Fruit fly (Drosophila melanogaster) whole organism, embryonic: Measurements from ENCODE around the gene FucTC.

ENCODE experiments used
- Abd-B ChIP-seq: fragments of 200-800 bp; sonication (Bioruptor generic); optimal IDR thresholded peaks from 2 replicates; lab custom pipeline; 2018; ENCODE audit warnings: missing biosample characterization, mild to moderate bottlenecking, missing genetic modification characterization, moderate library complexity
- CG10267 ChIP-seq: fragments of 200-800 bp; sonication (Bioruptor generic); optimal IDR thresholded peaks from 2 replicates; lab custom pipeline; 2018; ENCODE audit warnings: missing biosample characterization, mild to moderate bottlenecking, missing genetic modification characterization, moderate library complexity
- CG10274 ChIP-seq: fragments of 200-800 bp; sonication (Bioruptor generic); optimal IDR thresholded peaks from 3 replicates; lab custom pipeline; 2017; ENCODE audit warnings: missing biosample characterization, mild to moderate bottlenecking, missing genetic modification characterization
- CG10366 ChIP-seq: fragments of 200-800 bp; sonication (Bioruptor generic); IDR thresholded peaks from 2 replicates; pipeline ENCODE4 v1.3.6; 2022; ENCODE audit warnings: missing biosample characterization, missing genetic modification characterization
- CG10565 ChIP-seq: fragments of 200-800 bp; sonication (Bioruptor generic); optimal IDR thresholded peaks from 3 replicates; lab custom pipeline; 2016; ENCODE audit warnings: missing biosample characterization, mild to moderate bottlenecking, missing genetic modification characterization
- CG13287 ChIP-seq: fragments of 200-800 bp; sonication (Bioruptor generic); IDR thresholded peaks from 2 replicates; pipeline ENCODE4 v1.3.6; 2022; ENCODE audit warnings: missing biosample characterization, missing genetic modification characterization; ENCODE audit not compliant: partially characterized antibody
- CG15514 ChIP-seq: fragments of 200-800 bp; sonication (Bioruptor generic); optimal IDR thresholded peaks from 3 replicates; lab custom pipeline; 2017; ENCODE audit warnings: missing biosample characterization, missing genetic modification characterization, mild to moderate bottlenecking, moderate library complexity, missing genetic modification reagents
- CG15601 ChIP-seq: fragments of 200-800 bp; sonication (Bioruptor generic); optimal IDR thresholded peaks from 3 replicates; lab custom pipeline; 2019; ENCODE audit warnings: missing biosample characterization, mild to moderate bottlenecking, missing genetic modification characterization, moderate library complexity
- CG18011 ChIP-seq: fragments of 200-800 bp; sonication (Bioruptor generic); optimal IDR thresholded peaks from 2 replicates; lab custom pipeline; 2017; ENCODE audit warnings: missing biosample characterization, missing genetic modification characterization, mild to moderate bottlenecking, moderate library complexity, missing genotype
- CG18764 ChIP-seq: fragments of 200-800 bp; sonication (Bioruptor generic); optimal IDR thresholded peaks from 3 replicates; lab custom pipeline; 2016; ENCODE audit warnings: missing biosample characterization, missing genetic modification characterization
- CG2889 ChIP-seq: fragments of 200-800 bp; sonication (Bioruptor generic); IDR thresholded peaks from 3 replicates; pipeline ENCODE4 v1.3.6; 2022; ENCODE audit warnings: missing biosample characterization, missing genetic modification characterization
- CG30403 ChIP-seq: fragments of 200-800 bp; sonication (Bioruptor generic); optimal IDR thresholded peaks from 3 replicates; lab custom pipeline; 2016; ENCODE audit warnings: missing biosample characterization, missing genetic modification characterization
- CG33557 ChIP-seq: fragments of 200-800 bp; sonication (Bioruptor generic); optimal IDR thresholded peaks from 2 replicates; lab custom pipeline; 2019; ENCODE audit warnings: missing biosample characterization, mild to moderate bottlenecking, missing genetic modification characterization, moderate library complexity
- CG4360 ChIP-seq: fragments of 200-800 bp; sonication (Bioruptor generic); IDR thresholded peaks from 2 replicates; pipeline ENCODE4 v1.3.6; 2022; ENCODE audit warnings: missing biosample characterization, missing genetic modification characterization
- CG43689 ChIP-seq: fragments of 200-800 bp; sonication (Bioruptor generic); IDR thresholded peaks from 2 replicates; pipeline ENCODE4 v1.3.6; 2022; ENCODE audit warnings: missing biosample characterization, missing genetic modification characterization
- CG5245 ChIP-seq: fragments of 200-800 bp; sonication (Bioruptor generic); optimal IDR thresholded peaks from 3 replicates; lab custom pipeline; 2016; ENCODE audit warnings: missing biosample characterization, missing genetic modification characterization
- CG6254 ChIP-seq: fragments of 200-800 bp; sonication (Bioruptor generic); optimal IDR thresholded peaks from 3 replicates; lab custom pipeline; 2017; ENCODE audit warnings: mild to moderate bottlenecking, missing biosample characterization, missing genetic modification reagents, missing genetic modification characterization
- CG8359 ChIP-seq: fragments of 200-800 bp; sonication (Bioruptor generic); optimal IDR thresholded peaks from 2 replicates; lab custom pipeline; 2017; ENCODE audit warnings: missing biosample characterization, mild to moderate bottlenecking, missing genetic modification characterization, borderline replicate concordance
- CHES-1-like ChIP-seq: fragments of 200-800 bp; sonication (Bioruptor generic); optimal IDR thresholded peaks from 2 replicates; lab custom pipeline; 2016; ENCODE audit warnings: missing biosample characterization, missing genetic modification characterization
- CrebB ChIP-seq: fragments of 200-800 bp; sonication (Bioruptor generic); optimal IDR thresholded peaks from 3 replicates; lab custom pipeline; 2018; ENCODE audit warnings: missing biosample characterization, mild to moderate bottlenecking, missing genetic modification characterization
- Dek ChIP-seq: fragments of 200-800 bp; sonication (Bioruptor generic); optimal IDR thresholded peaks from 3 replicates; lab custom pipeline; 2019; ENCODE audit warnings: missing biosample characterization, mild to moderate bottlenecking, missing genetic modification characterization, moderate library complexity
- Doc3 ChIP-seq: fragments of 200-800 bp; sonication (Bioruptor generic); IDR thresholded peaks from 3 replicates; pipeline ENCODE4 v1.3.6; 2022; ENCODE audit warnings: missing biosample characterization, missing genetic modification characterization; ENCODE audit not compliant: partially characterized antibody
- Dp ChIP-seq: fragments of 200-800 bp; sonication (Bioruptor generic); optimal IDR thresholded peaks from 2 replicates; lab custom pipeline; 2018; ENCODE audit warnings: missing biosample characterization, mild to moderate bottlenecking, missing genetic modification characterization, moderate library complexity
- HLHmδ ChIP-seq: fragments of 200-800 bp; sonication (Bioruptor generic); optimal IDR thresholded peaks from 2 replicates; lab custom pipeline; 2018; ENCODE audit warnings: missing biosample characterization, mild to moderate bottlenecking, missing genetic modification characterization, moderate library complexity
- Hr39 ChIP-seq: fragments of >200 bp; optimal IDR thresholded peaks from 2 replicates; lab custom pipeline; 2017
- Myb ChIP-seq: fragments of 200-800 bp; sonication (Bioruptor generic); optimal IDR thresholded peaks from 2 replicates; lab custom pipeline; 2016; ENCODE audit warnings: missing biosample characterization, missing genetic modification characterization
- Nf-YB ChIP-seq: fragments of 200-800 bp; sonication (Bioruptor generic); optimal IDR thresholded peaks from 3 replicates; lab custom pipeline; 2019; ENCODE audit warnings: missing biosample characterization, mild to moderate bottlenecking, missing genetic modification characterization, moderate library complexity
- Ravus ChIP-seq: fragments of 200-800 bp; sonication (Bioruptor generic); IDR thresholded peaks from 2 replicates; pipeline ENCODE4 v1.3.6; 2022; ENCODE audit warnings: missing biosample characterization, missing genetic modification characterization
- YL-1 ChIP-seq: fragments of 200-800 bp; sonication (Bioruptor generic); optimal IDR thresholded peaks from 3 replicates; lab custom pipeline; 2017; ENCODE audit warnings: missing biosample characterization, mild to moderate bottlenecking, missing genetic modification characterization
- aop ChIP-seq: fragments of 200-800 bp; sonication (Bioruptor generic); IDR thresholded peaks from 2 replicates; pipeline ENCODE4 v1.3.6; 2022; ENCODE audit warnings: missing biosample characterization, missing genetic modification characterization
- ap ChIP-seq: fragments of 200-800 bp; sonication (Bioruptor generic); IDR thresholded peaks from 2 replicates; pipeline ENCODE4 v1.3.6; 2022; ENCODE audit warnings: missing biosample characterization, missing genetic modification characterization
- crp ChIP-seq, 2 experiments: fragments of 200-800 bp; sonication (Bioruptor generic); optimal IDR thresholded peaks; 2 replicates in 1 of 2; 3 replicates in 1 of 2; lab custom pipeline; 2017; ENCODE audit warnings: missing biosample characterization in 2 of 2, missing genetic modification characterization in 2 of 2, mild to moderate bottlenecking in 1 of 2, moderate library complexity in 1 of 2
- exex ChIP-seq: fragments of 200-800 bp; sonication (Bioruptor generic); optimal IDR thresholded peaks from 4 replicates; lab custom pipeline; 2018; ENCODE audit warnings: missing biosample characterization, mild to moderate bottlenecking, missing genetic modification characterization, moderate library complexity
- fd64A ChIP-seq: fragments of 200-800 bp; sonication (Bioruptor generic); optimal IDR thresholded peaks from 3 replicates; lab custom pipeline; 2018; ENCODE audit warnings: missing biosample characterization, mild to moderate bottlenecking, missing genetic modification characterization
- gem ChIP-seq: fragments of 200-800 bp; sonication (Bioruptor generic); optimal IDR thresholded peaks from 2 replicates; lab custom pipeline; 2019; ENCODE audit warnings: missing biosample characterization, mild to moderate bottlenecking, missing genetic modification characterization, moderate library complexity
- grn ChIP-seq: fragments of 200-800 bp; sonication (Bioruptor generic); optimal IDR thresholded peaks from 3 replicates; lab custom pipeline; 2017; ENCODE audit warnings: missing biosample characterization, missing genetic modification characterization
- her ChIP-seq: fragments of 200-800 bp; sonication (Bioruptor generic); optimal IDR thresholded peaks from 2 replicates; lab custom pipeline; 2016; ENCODE audit warnings: missing biosample characterization, missing genetic modification characterization
- hth ChIP-seq: fragments of >200 bp; optimal IDR thresholded peaks from 2 replicates; lab custom pipeline; 2017; ENCODE audit warnings: inconsistent platforms
- jing ChIP-seq: fragments of 200-800 bp; sonication (Bioruptor generic); optimal IDR thresholded peaks from 2 replicates; lab custom pipeline; 2018; ENCODE audit warnings: missing biosample characterization, mild to moderate bottlenecking, missing genetic modification characterization
- kay ChIP-seq: fragments of 200-800 bp; sonication (Bioruptor generic); optimal IDR thresholded peaks from 2 replicates; lab custom pipeline; 2016; ENCODE audit warnings: missing biosample characterization, missing genetic modification characterization
- lbe ChIP-seq: fragments of 200-800 bp; sonication (Bioruptor generic); optimal IDR thresholded peaks from 2 replicates; lab custom pipeline; 2016; ENCODE audit warnings: missing biosample characterization, mild to moderate bottlenecking, missing genetic modification characterization
- lilli ChIP-seq: fragments of 200-800 bp; sonication (Bioruptor generic); optimal IDR thresholded peaks from 3 replicates; lab custom pipeline; 2016; ENCODE audit warnings: missing biosample characterization, missing genetic modification characterization
- nom ChIP-seq: fragments of 200-800 bp; sonication (Bioruptor generic); optimal IDR thresholded peaks from 2 replicates; lab custom pipeline; 2017; ENCODE audit warnings: missing biosample characterization, missing genetic modification characterization, mild to moderate bottlenecking, moderate library complexity, missing genetic modification reagents
- pho ChIP-seq: fragments of 200-800 bp; sonication (Bioruptor generic); optimal IDR thresholded peaks from 2 replicates; lab custom pipeline; 2016; ENCODE audit warnings: missing biosample characterization, missing genetic modification characterization
- sc ChIP-seq, 3 experiments: fragments of >200 bp in 2 of 3; fragments of 200-800 bp in 1 of 3; sonication (Bioruptor generic) in 1 of 3; optimal IDR thresholded peaks; 2 replicates in 2 of 3; 3 replicates in 1 of 3; lab custom pipeline; 2017; ENCODE audit warnings: mild to moderate bottlenecking in 1 of 3, missing biosample characterization in 1 of 3, missing genetic modification characterization in 1 of 3, missing genetic modification reagents in 1 of 3
- schlank ChIP-seq: fragments of 200-800 bp; sonication (Bioruptor generic); optimal IDR thresholded peaks from 2 replicates; lab custom pipeline; 2018; ENCODE audit warnings: missing biosample characterization, mild to moderate bottlenecking, missing genetic modification characterization
- shn ChIP-seq: fragments of 200-800 bp; sonication (Bioruptor generic); optimal IDR thresholded peaks from 3 replicates; lab custom pipeline; 2016; ENCODE audit warnings: missing biosample characterization, missing genetic modification characterization
- stwl ChIP-seq: fragments of 200-800 bp; sonication (Bioruptor generic); optimal IDR thresholded peaks from 3 replicates; lab custom pipeline; 2018; ENCODE audit warnings: missing biosample characterization, mild to moderate bottlenecking, missing genetic modification characterization, moderate library complexity
- tin ChIP-seq: fragments of 200-800 bp; sonication (Bioruptor generic); optimal IDR thresholded peaks from 3 replicates; lab custom pipeline; 2016; ENCODE audit warnings: missing biosample characterization, missing genetic modification characterization
- zfh2 ChIP-seq: fragments of 200-800 bp; sonication (Bioruptor generic); optimal IDR thresholded peaks from 2 replicates; lab custom pipeline; 2016; ENCODE audit warnings: missing biosample characterization, missing genetic modification characterization

Gene FucTC

dm6 chrX:23013208-23013607, 2.1 kb upstream of the FucTC start, which contains the start of the genes Rab21 and Coa7 (continued):
- TF ChIP-seq nom (GFP tag; lab: Kevin White, UChicago), result no peak
- TF ChIP-seq kay (GFP tag; lab: Kevin White, UChicago), result no peak
- no peak for TF ChIP-seq hth (lab: Kevin White, UChicago)
- no peak for TF ChIP-seq Hr39
- TF ChIP-seq grn (GFP tag; lab: Kevin White, UChicago), result no peak
- TF ChIP-seq CG15514 (GFP tag; lab: Kevin White, UChicago), result peak; percentile 91
- TF ChIP-seq Myb, result peak; percentile 54
- TF ChIP-seq stwl (tag; lab: Kevin White, UChicago), result peak; percentile 98
- TF ChIP-seq CG18764, result no peak
- no peak for TF ChIP-seq jing (GFP tag; lab: Kevin White, UChicago)
- TF ChIP-seq tin (GFP tag; lab: Kevin White, UChicago), result peak; percentile 29
- TF ChIP-seq CG4360 (GFP tag; lab: Robert Waterston, UW), result no peak
- peak; percentile 16 for TF ChIP-seq gem (tag; lab: Kevin White, UChicago)
- no peak for TF ChIP-seq schlank (tag; lab: Kevin White, UChicago)
- peak; percentile 96 for TF ChIP-seq Doc3
- TF ChIP-seq shn (GFP tag; lab: Kevin White, UChicago), result no peak
- TF ChIP-seq CG33557 (GFP tag; lab: Kevin White, UChicago), result no peak
- TF ChIP-seq CG6254, result no peak
- no peak for TF ChIP-seq fd64A (GFP tag; lab: Kevin White, UChicago)
- TF ChIP-seq crp (GFP tag; optimal IDR thresholded peaks at IDR 0.05; lab: Kevin White, UChicago), result peak in 1 of 2 experiments; percentile 3
- TF ChIP-seq Abd-B (GFP tag; lab: Kevin White, UChicago), result peak; percentile 50
- TF ChIP-seq sc (optimal IDR thresholded peaks at IDR 0.05; lab: Kevin White, UChicago), result no peak
- no peak for TF ChIP-seq sc (GFP tag; optimal IDR thresholded peaks at IDR 0.05; lab: Kevin White, UChicago)
- TF ChIP-seq CG15601 (tag; lab: Kevin White, UChicago), result peak; percentile 9
- no peak for TF ChIP-seq Ravus (GFP tag; lab: Robert Waterston, UW)
- TF ChIP-seq CG8359 (GFP tag; lab: Kevin White, UChicago), result no peak
- TF ChIP-seq CG10565 (GFP tag; lab: Kevin White, UChicago), result no peak
- peak; percentile 31 for TF ChIP-seq lbe
- peak; percentile 29 for TF ChIP-seq lilli (GFP tag; lab: Kevin White, UChicago)
- peak; percentile 92 for TF ChIP-seq CG10267 (tag; lab: Kevin White, UChicago)
- TF ChIP-seq aop (GFP tag; lab: Robert Waterston, UW), result no peak
- TF ChIP-seq CG30403 (GFP tag; lab: Kevin White, UChicago), result peak; percentile 26
- TF ChIP-seq HLHmδ (GFP tag; lab: Kevin White, UChicago), result no peak
- TF ChIP-seq CG5245 (GFP tag; lab: Kevin White, UChicago), result no peak
- TF ChIP-seq ap (GFP tag; lab: Robert Waterston, UW), result no peak
- no peak for TF ChIP-seq Nf-YB
- no peak for TF ChIP-seq CG10366 (GFP tag; lab: Robert Waterston, UW)
- peak; percentile 12 for TF ChIP-seq exex
- TF ChIP-seq zfh2, result peak; percentile 25
- TF ChIP-seq CHES-1-like, result no peak
- no peak for TF ChIP-seq CG43689
- peak; percentile 94 for TF ChIP-seq CG13287
- TF ChIP-seq CG18011 (GFP tag; lab: Kevin White, UChicago), result no peak
- TF ChIP-seq CG2889 (GFP tag; lab: Robert Waterston, UW), result no peak
- TF ChIP-seq Dek (tag; lab: Kevin White, UChicago), result no peak
- peak; percentile 20 for TF ChIP-seq Dp (GFP tag; lab: Kevin White, UChicago)
- TF ChIP-seq CrebB (tag; lab: Kevin White, UChicago), result no peak
- TF ChIP-seq YL-1 (GFP tag; lab: Kevin White, UChicago), result peak; percentile 22
- TF ChIP-seq CG10274 (GFP tag; lab: Kevin White, UChicago), result no peak
- peak; percentile 32 for TF ChIP-seq pho
- TF ChIP-seq her (GFP tag; lab: Kevin White, UChicago), result no peak
